Worm (Caenorhabditis elegans): ENCODE results near the gene pqn-65.
A peak's percentile ranks its signal among the peaks of the same experiment; 100 is the strongest.

DNA sequence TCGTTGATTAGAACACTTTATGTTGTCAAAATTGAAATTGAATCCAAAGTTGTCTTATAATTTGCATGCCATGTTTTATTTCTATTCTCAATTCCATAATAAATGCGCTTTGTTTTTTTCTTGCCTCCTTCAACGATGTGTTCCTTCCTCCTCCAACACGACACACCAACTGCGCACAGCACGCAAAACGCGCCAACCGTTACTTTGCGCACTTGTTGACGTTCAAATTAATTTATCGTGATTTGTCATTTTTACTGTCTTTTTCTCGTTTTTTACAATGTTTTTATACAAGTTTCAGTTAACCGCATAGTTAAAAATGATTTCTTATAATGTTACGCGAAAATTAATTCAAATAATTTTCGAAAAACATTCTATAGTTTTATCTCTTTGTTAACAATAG lies 31.5 kb downstream of the pqn-65 start:
- no peak for TF ChIP-seq hrde-1 (tag; optimal IDR thresholded peaks at IDR 0.05; ENCODE audit: borderline replicate concordance)
- TF ChIP-seq ceh-27 (GFP tag; optimal IDR thresholded peaks at IDR 0.05), result no peak
- TF ChIP-seq snpc-1.3 (tag; optimal IDR thresholded peaks at IDR 0.05; ENCODE audit: insufficient read depth), result no peak
- TF ChIP-seq ztf-18 (tag; optimal IDR thresholded peaks at IDR 0.05), result peak; percentile 90
- no peak for TF ChIP-seq ceh-91 (GFP tag; IDR thresholded peaks at IDR 0.05)
- no peak for TF ChIP-seq unc-62 (GFP tag; optimal IDR thresholded peaks at IDR 0.05)
- TF ChIP-seq ama-1 (optimal IDR thresholded peaks at IDR 0.05), result no peak
- no peak for TF ChIP-seq ama-1 (GFP tag; optimal IDR thresholded peaks at IDR 0.05)
- TF ChIP-seq ztf-6 (GFP tag; IDR thresholded peaks at IDR 0.05), result no peak
- no peak for TF ChIP-seq ceh-100 (GFP tag; IDR thresholded peaks at IDR 0.05)
- TF ChIP-seq efl-1 (GFP tag; optimal IDR thresholded peaks at IDR 0.05), result no peak
- TF ChIP-seq rec-8 (tag; optimal IDR thresholded peaks at IDR 0.05), result no peak
